Fruit fly (Drosophila melanogaster): ENCODE data around the gene CG4577.

dm6 chr2L:1124265-1124664, 10.2 kb upstream of the CG4577 start:
- no peak for TF ChIP-seq CG8478 (optimal IDR thresholded peaks at IDR 0.05)
- TF ChIP-seq CTCF (optimal IDR thresholded peaks at IDR 0.05): no peak
